Fruit fly (Drosophila melanogaster) Kc167 (cell line): Measurements from ENCODE around the gene eIF1.

Experiments
- Sin3A ChIP-seq: fragments of >200 bp; optimal IDR thresholded peaks from 2 replicates; lab custom pipeline; 2018; ENCODE audit warnings: missing external identifiers
- h ChIP-seq: fragments of >200 bp; optimal IDR thresholded peaks from 3 replicates; lab custom pipeline; 2018; ENCODE audit warnings: missing external identifiers
- insv ChIP-seq: fragments of >200 bp; optimal IDR thresholded peaks from 3 replicates; lab custom pipeline; 2018; ENCODE audit warnings: missing external identifiers
- psq ChIP-seq: fragments of >200 bp; optimal IDR thresholded peaks from 2 replicates; lab custom pipeline; 2017; ENCODE audit warnings: missing external identifiers
- ttk ChIP-seq: sonication (Bioruptor generic); optimal IDR thresholded peaks from 2 replicates; lab custom pipeline; 2017; ENCODE audit warnings: missing external identifiers

DNA sequence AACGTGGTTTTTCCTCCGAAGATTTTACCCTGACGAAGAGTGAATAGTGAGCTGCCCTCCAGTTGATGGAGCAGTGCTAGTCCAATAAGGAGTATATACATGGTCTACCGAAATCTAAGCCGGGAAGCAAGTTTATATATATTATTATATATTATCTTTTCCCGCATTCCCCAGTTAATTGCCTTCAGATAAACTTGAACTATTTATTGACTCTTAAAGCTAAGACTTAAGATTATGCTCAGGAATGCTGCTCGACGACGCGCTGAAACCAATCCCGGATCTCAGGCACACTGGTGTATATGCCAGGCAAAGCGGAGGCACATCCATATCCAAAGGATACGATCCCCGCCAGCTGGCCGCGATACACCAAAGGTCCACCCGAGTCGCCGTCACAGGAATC lies 17.8 kb upstream of the eIF1 start, which contains the start of gene CG32277:
- TF ChIP-seq h (lab: Kevin White, UChicago) (no peak), Sin3A (no peak), psq (lab: Kevin White, UChicago) (no peak), insv (no peak), ttk (lab: Kevin White, UChicago) (no peak)
